Fruit fly (Drosophila melanogaster): ENCODE data around the gene Mat89Ba.

Gene Mat89Ba

DNA sequence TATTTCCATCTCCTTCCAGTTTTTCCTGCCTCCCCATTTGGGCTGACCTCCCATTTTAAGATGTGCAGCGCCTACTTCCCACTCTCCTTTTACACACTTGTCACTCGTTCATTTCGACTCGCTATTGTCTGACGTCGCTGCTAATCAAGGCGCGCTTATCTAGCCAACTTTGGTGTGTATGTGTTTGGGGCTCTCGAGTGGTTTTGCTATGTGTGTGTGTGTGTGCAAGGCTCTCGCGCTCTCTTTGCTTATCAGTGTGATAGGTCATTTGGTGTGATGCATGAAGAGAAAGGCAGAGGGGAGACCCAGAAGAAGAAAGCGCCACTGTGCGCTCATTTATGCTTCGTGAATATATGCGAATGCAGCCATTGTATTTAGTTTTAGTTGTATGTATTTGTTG, 12.7 kb upstream of the Mat89Ba start:
- no peak for TF ChIP-seq H2.0 (GFP tag; IDR thresholded peaks at IDR 0.05)
- peak; percentile 52; the same call in 2 of the 3 replicates for TF ChIP-seq ci (GFP tag; IDR thresholded peaks at IDR 0.05)
- TF ChIP-seq stwl (tag; optimal IDR thresholded peaks at IDR 0.05), result peak; percentile 3
- no peak for TF ChIP-seq Fer2 (tag; optimal IDR thresholded peaks at IDR 0.05)
- peak; percentile 40 for TF ChIP-seq sug (tag; optimal IDR thresholded peaks at IDR 0.05)
- 0 out of 4 replicates have a peak, but pooled peaks have one; percentile 15 for TF ChIP-seq Dll (GFP tag; IDR thresholded peaks at IDR 0.05; ENCODE audit: partially characterized antibody)
- no peak for TF ChIP-seq bab2 (GFP tag; optimal IDR thresholded peaks at IDR 0.05)
- peak; percentile 8 for TF ChIP-seq HmgZ (tag; optimal IDR thresholded peaks at IDR 0.05)
- TF ChIP-seq Bdp1 (GFP tag; optimal IDR thresholded peaks at IDR 0.05), result no peak
- TF ChIP-seq chinmo (GFP tag; IDR thresholded peaks at IDR 0.05; ENCODE audit: partially characterized antibody), result 0 out of 4 replicates have a peak, but pooled peaks have one; percentile 63
- no peak for TF ChIP-seq Ptx1 (GFP tag; IDR thresholded peaks at IDR 0.05)
- peak; percentile 50 for TF ChIP-seq grn (GFP tag; optimal IDR thresholded peaks at IDR 0.05)
- peak in 1 of 2 experiments; percentile 97 for TF ChIP-seq Hr78 (GFP tag; optimal IDR thresholded peaks at IDR 0.05)
- no peak for TF ChIP-seq fru (optimal IDR thresholded peaks at IDR 0.05)
- no peak for TF ChIP-seq HHEX (GFP tag; optimal IDR thresholded peaks at IDR 0.05)
- no peak for TF ChIP-seq gcm (GFP tag; optimal IDR thresholded peaks at IDR 0.05)
- TF ChIP-seq mirr (GFP tag; optimal IDR thresholded peaks at IDR 0.05), result peak; percentile 39
- TF ChIP-seq CG1529 (GFP tag; optimal IDR thresholded peaks at IDR 0.05), result no peak
- TF ChIP-seq CG12155 (GFP tag; optimal IDR thresholded peaks at IDR 0.05), result peak; percentile 78
- TF ChIP-seq crol (GFP tag; IDR thresholded peaks at IDR 0.05), result peak; percentile 71
- TF ChIP-seq fd3F (GFP tag; optimal IDR thresholded peaks at IDR 0.05), result no peak
- no peak for TF ChIP-seq fd102C (GFP tag; optimal IDR thresholded peaks at IDR 0.05)
- peak; percentile 26 for TF ChIP-seq CG4707 (GFP tag; optimal IDR thresholded peaks at IDR 0.05)
- no peak for TF ChIP-seq danr (GFP tag; IDR thresholded peaks at IDR 0.05)
- no peak for TF ChIP-seq jumu (GFP tag; optimal IDR thresholded peaks at IDR 0.05)
- TF ChIP-seq Nf-YA (GFP tag; IDR thresholded peaks at IDR 0.05), result 0 out of 2 replicates have a peak, but pooled peaks have one; percentile 29
- peak; percentile 95 for TF ChIP-seq z (GFP tag; IDR thresholded peaks at IDR 0.05)
- 0 out of 3 replicates have a peak, but pooled peaks have one; percentile 41 for TF ChIP-seq CG2199 (GFP tag; IDR thresholded peaks at IDR 0.05)
- TF ChIP-seq Lim3 (GFP tag; IDR thresholded peaks at IDR 0.05), result no peak
- no peak for TF ChIP-seq CG8290 (GFP tag; optimal IDR thresholded peaks at IDR 0.05)
- no peak for TF ChIP-seq CG8290 (tag; optimal IDR thresholded peaks at IDR 0.05)
- peak; percentile 38 for TF ChIP-seq exex (tag; optimal IDR thresholded peaks at IDR 0.05)
- peak; percentile 27 for TF ChIP-seq CG12769 (tag; optimal IDR thresholded peaks at IDR 0.05)
- TF ChIP-seq GATAe (GFP tag; conservative IDR thresholded peaks at IDR 0.05), result peak; percentile 54
- no peak for TF ChIP-seq CG11085 (GFP tag; IDR thresholded peaks at IDR 0.05)
- no peak for TF ChIP-seq Usf (GFP tag; optimal IDR thresholded peaks at IDR 0.05)
- TF ChIP-seq gt (GFP tag; IDR thresholded peaks at IDR 0.05), result no peak
- no peak for TF ChIP-seq ara (GFP tag; IDR thresholded peaks at IDR 0.05)
- no peak for TF ChIP-seq scrt (GFP tag; optimal IDR thresholded peaks at IDR 0.05)
- TF ChIP-seq pros (GFP tag; optimal IDR thresholded peaks at IDR 0.05), result peak; percentile 55
- no peak for TF ChIP-seq CG7745 (tag; optimal IDR thresholded peaks at IDR 0.05)
- no peak for TF ChIP-seq mld (GFP tag; IDR thresholded peaks at IDR 0.05; ENCODE audit: partially characterized antibody)
- no peak for TF ChIP-seq maf-S (GFP tag; optimal IDR thresholded peaks at IDR 0.05)
- no peak for TF ChIP-seq Oli (tag; optimal IDR thresholded peaks at IDR 0.05)
- TF ChIP-seq CG3163 (GFP tag; optimal IDR thresholded peaks at IDR 0.05), result peak; percentile 8
- peak; percentile 54 to 58 for TF ChIP-seq Trl (optimal IDR thresholded peaks at IDR 0.05)
- TF ChIP-seq Trl (GFP tag; optimal IDR thresholded peaks at IDR 0.05), result no peak
- peak; percentile 9 for TF ChIP-seq kni (GFP tag; optimal IDR thresholded peaks at IDR 0.05)
- TF ChIP-seq Vsx1 (GFP tag; optimal IDR thresholded peaks at IDR 0.05), result peak; percentile 76
- peak in 1 of 2 experiments; percentile 9 for TF ChIP-seq Pdp1 (GFP tag; optimal IDR thresholded peaks at IDR 0.05)
- no peak for TF ChIP-seq abd-A (tag; optimal IDR thresholded peaks at IDR 0.05)
